Fruit fly (Drosophila melanogaster) whole organism, prepupa: ENCODE results near the gene Prp40.

Source experiments
- CG4318 ChIP-seq: fragments of 200-800 bp; sonication (Bioruptor generic); optimal IDR thresholded peaks from 3 replicates; lab custom pipeline; 2017; ENCODE audit warnings: missing biosample characterization, mild to moderate bottlenecking, missing genetic modification characterization
- CG6276 ChIP-seq: fragments of 200-800 bp; sonication (Bioruptor generic); optimal IDR thresholded peaks from 2 replicates; lab custom pipeline; 2017; ENCODE audit warnings: missing biosample characterization, mild to moderate bottlenecking, missing genetic modification characterization
- CG7368 ChIP-seq: fragments of 200-800 bp; sonication (Bioruptor generic); optimal IDR thresholded peaks from 3 replicates; lab custom pipeline; 2016; ENCODE audit warnings: missing biosample characterization, missing genetic modification characterization
- Eip93F ChIP-seq: fragments of 200-800 bp; sonication (Bioruptor generic); optimal IDR thresholded peaks from 2 replicates; lab custom pipeline; 2016; ENCODE audit warnings: missing biosample characterization, mild to moderate bottlenecking, missing genetic modification characterization
- Gug ChIP-seq: fragments of 200-800 bp; sonication (Bioruptor generic); IDR thresholded peaks from 2 replicates; pipeline ENCODE4 v1.3.6; 2022; ENCODE audit warnings: missing biosample characterization, missing genetic modification characterization
- Hr39 ChIP-seq: fragments of 200-800 bp; sonication (Bioruptor generic); optimal IDR thresholded peaks from 2 replicates; lab custom pipeline; 2016; ENCODE audit warnings: missing biosample characterization, missing genetic modification characterization
- Sox102F ChIP-seq: fragments of 200-800 bp; sonication (Bioruptor generic); optimal IDR thresholded peaks from 2 replicates; lab custom pipeline; 2016; ENCODE audit warnings: missing biosample characterization, mild to moderate bottlenecking, missing genetic modification characterization
- Sox14 ChIP-seq: fragments of 200-800 bp; sonication (Bioruptor generic); optimal IDR thresholded peaks from 3 replicates; lab custom pipeline; 2016; ENCODE audit warnings: missing biosample characterization, missing genetic modification characterization
- acj6 ChIP-seq: fragments of 200-800 bp; sonication (Bioruptor generic); optimal IDR thresholded peaks from 3 replicates; lab custom pipeline; 2016; ENCODE audit warnings: missing biosample characterization, missing genetic modification characterization
- fkh ChIP-seq: fragments of 200-800 bp; sonication (Bioruptor generic); optimal IDR thresholded peaks from 3 replicates; lab custom pipeline; 2017; ENCODE audit warnings: missing biosample characterization, mild to moderate bottlenecking, missing genetic modification characterization, moderate library complexity
- ss ChIP-seq, 2 experiments: fragments of 200-800 bp; sonication (Bioruptor generic); optimal IDR thresholded peaks; 2 replicates in 1 of 2; 3 replicates in 1 of 2; lab custom pipeline; 2017 to 2018; ENCODE audit warnings: mild to moderate bottlenecking in 2 of 2, missing biosample characterization in 2 of 2, missing genetic modification characterization in 2 of 2, moderate library complexity in 1 of 2

dm6 chr2L:3057951-3058771 lies 35.1 kb downstream of the Prp40 start:
- TF ChIP-seq ss (GFP tag; optimal IDR thresholded peaks at IDR 0.05; lab: Kevin White, UChicago) = no peak
- TF ChIP-seq Gug (GFP tag; lab: Robert Waterston, UW) = no peak
- no peak for TF ChIP-seq CG6276 (GFP tag; lab: Kevin White, UChicago)
- TF ChIP-seq Sox14 (GFP tag; lab: Kevin White, UChicago) = no peak
- TF ChIP-seq CG7368 (GFP tag; lab: Kevin White, UChicago) = no peak
- TF ChIP-seq CG4318 (GFP tag; lab: Kevin White, UChicago) = no peak
- no peak for TF ChIP-seq Eip93F (GFP tag; lab: Kevin White, UChicago)
- TF ChIP-seq Hr39 (GFP tag; lab: Kevin White, UChicago) = no peak
- TF ChIP-seq acj6 = no peak
- TF ChIP-seq fkh (GFP tag; lab: Kevin White, UChicago) = peak; percentile 82
- no peak for TF ChIP-seq Sox102F (GFP tag; lab: Kevin White, UChicago)
